Worm (Caenorhabditis elegans): ENCODE results near the gene C05C10.5.

The C05C10.5 gene

ce11 chrII:9967999-9968706 lies 29.3 kb downstream of the C05C10.5 start, which contains the start of the genes R53.4 and psf-1 (continued):
- TF ChIP-seq F10B5.3 (tag; optimal IDR thresholded peaks at IDR 0.05) (no peak), lin-15B (tag; optimal IDR thresholded peaks at IDR 0.05) (no peak), T20F7.1 (GFP tag; optimal IDR thresholded peaks at IDR 0.05) (peak; percentile 60), F26F4.8 (GFP tag; conservative IDR thresholded peaks at IDR 0.05) (no peak), mep-1 (tag; optimal IDR thresholded peaks at IDR 0.05) (peak; percentile 46), dve-1 (tag; optimal IDR thresholded peaks at IDR 0.05; ENCODE audit: insufficient read depth) (peak; percentile 43), ama-1 (optimal IDR thresholded peaks at IDR 0.05) (no peak), ZK546.5 (tag; optimal IDR thresholded peaks at IDR 0.05) (no peak), zip-2 (tag; optimal IDR thresholded peaks at IDR 0.05) (no peak), madf-9 (GFP tag; conservative IDR thresholded peaks at IDR 0.05) (no peak), skn-1 (tag; optimal IDR thresholded peaks at IDR 0.05) (no peak), nhr-6 (tag; optimal IDR thresholded peaks at IDR 0.05) (peak; percentile 42), Y5F2A.4 (GFP tag; optimal IDR thresholded peaks at IDR 0.05) (no peak), egl-43 (GFP tag; IDR thresholded peaks at IDR 0.05) (no peak), F37D6.2 (tag; optimal IDR thresholded peaks at IDR 0.05) (no peak), lir-3 (tag; optimal IDR thresholded peaks at IDR 0.05) (no peak), dmd-9 (GFP tag; IDR thresholded peaks at IDR 0.05) (no peak)

- TF ChIP-seq nhr-48 (tag; optimal IDR thresholded peaks at IDR 0.05) (no peak), unc-62 (GFP tag; optimal IDR thresholded peaks at IDR 0.05 in 1 of 2) (peak in 1 of 2 experiments; percentile 22), unc-62 (tag; optimal IDR thresholded peaks at IDR 0.05) (no peak), nhr-25 (tag; optimal IDR thresholded peaks at IDR 0.05; ENCODE audit: borderline replicate concordance, insufficient read depth) (no peak), Y48G9A.11 (GFP tag; IDR thresholded peaks at IDR 0.05) (no peak), nhr-237 (tag; optimal IDR thresholded peaks at IDR 0.05) (no peak), daf-12 (tag; optimal IDR thresholded peaks at IDR 0.05) (no peak), lsy-2 (tag; optimal IDR thresholded peaks at IDR 0.05) (peak in 1 of 2 experiments; percentile 41), tag-97 (GFP tag; IDR thresholded peaks at IDR 0.05) (no peak), nhr-77 (tag; optimal IDR thresholded peaks at IDR 0.05) (peak; percentile 22), nhr-41 (GFP tag; IDR thresholded peaks at IDR 0.05) (no peak), pqm-1 (tag; optimal IDR thresholded peaks at IDR 0.05) (peak; percentile 3), T20F7.1 (GFP tag; optimal IDR thresholded peaks at IDR 0.05) (peak; percentile 39), daf-16 (GFP tag; optimal IDR thresholded peaks at IDR 0.05) (peak in 1 of 2 experiments; percentile 59), daf-16 (tag; optimal IDR thresholded peaks at IDR 0.05) (peak; percentile 91), nhr-28 (tag; optimal IDR thresholded peaks at IDR 0.05) (peak; percentile 41), pha-4 (GFP tag; IDR thresholded peaks at IDR 0.05) (no peak), pha-4 (tag; optimal IDR thresholded peaks at IDR 0.05) (no peak), lin-38 (GFP tag; IDR thresholded peaks at IDR 0.05) (0 out of 2 replicates have a peak, but pooled peaks have one; percentile 14), php-3 (GFP tag; IDR thresholded peaks at IDR 0.05) (no peak), gei-8 (GFP tag; optimal IDR thresholded peaks at IDR 0.05) (no peak), F44E2.7 (GFP tag; IDR thresholded peaks at IDR 0.05) (no peak), dve-1 (tag; optimal IDR thresholded peaks at IDR 0.05; ENCODE audit: insufficient read depth) (peak; percentile 25)
These were observed 31.7 kb downstream of the C05C10.5 start, which contains the start of gene R53.5 for ce11 chrII:9970438-9971092. Gene R53.5 (minus strand): TSS chrII:9970488.

ce11 chrII:9974210-9974609 lies 35.4 kb downstream of the C05C10.5 start:
- peak; percentile 65 for TF ChIP-seq dve-1 (tag; optimal IDR thresholded peaks at IDR 0.05; ENCODE audit: insufficient read depth)
- TF ChIP-seq nhr-77 (tag; optimal IDR thresholded peaks at IDR 0.05), result peak; percentile 16
- TF ChIP-seq vab-7 (GFP tag; IDR thresholded peaks at IDR 0.05), result no peak
- no peak for TF ChIP-seq F49E8.2 (tag; optimal IDR thresholded peaks at IDR 0.05; ENCODE audit: borderline replicate concordance)
- TF ChIP-seq unc-62 (GFP tag; optimal IDR thresholded peaks at IDR 0.05 in 1 of 2), result peak in 1 of 2 experiments; percentile 98
- no peak for TF ChIP-seq unc-62 (tag; optimal IDR thresholded peaks at IDR 0.05)
- no peak for TF ChIP-seq ZK337.2 (GFP tag; IDR thresholded peaks at IDR 0.05)
- TF ChIP-seq nhr-102 (tag; optimal IDR thresholded peaks at IDR 0.05), result peak; percentile 8
- no peak for TF ChIP-seq F44E2.7 (GFP tag; IDR thresholded peaks at IDR 0.05)
- no peak for TF ChIP-seq nhr-10 (tag; optimal IDR thresholded peaks at IDR 0.05)
- TF ChIP-seq nhr-28 (tag; optimal IDR thresholded peaks at IDR 0.05), result peak; percentile 62
- no peak for TF ChIP-seq madf-9 (GFP tag; conservative IDR thresholded peaks at IDR 0.05)
- no peak for TF ChIP-seq daf-12 (tag; optimal IDR thresholded peaks at IDR 0.05)
- TF ChIP-seq nhr-237 (tag; optimal IDR thresholded peaks at IDR 0.05), result no peak
- no peak for TF ChIP-seq snpc-1.2 (GFP tag; IDR thresholded peaks at IDR 0.05)
- TF ChIP-seq snpc-4 (tag; optimal IDR thresholded peaks at IDR 0.05), result no peak
- TF ChIP-seq arid-1 (GFP tag; conservative IDR thresholded peaks at IDR 0.05), result no peak
- peak; percentile 86 for TF ChIP-seq dmd-6 (GFP tag; IDR thresholded peaks at IDR 0.05)
- TF ChIP-seq ama-1 (optimal IDR thresholded peaks at IDR 0.05), result no peak

Measured in whole organism, L4 larva.